Fruit fly (Drosophila melanogaster): ENCODE data around the gene CG13272.

- TF ChIP-seq bab1 (GFP tag; optimal IDR thresholded peaks at IDR 0.05) (no peak), CG7101 (tag; optimal IDR thresholded peaks at IDR 0.05) (no peak), cic (GFP tag; optimal IDR thresholded peaks at IDR 0.05) (no peak), Clk (GFP tag; optimal IDR thresholded peaks at IDR 0.05) (no peak), Mnt (GFP tag; optimal IDR thresholded peaks at IDR 0.05) (no peak), Hr96 (GFP tag; optimal IDR thresholded peaks at IDR 0.05) (no peak), CG12768 (GFP tag; optimal IDR thresholded peaks at IDR 0.05) (no peak), CG1620 (GFP tag; optimal IDR thresholded peaks at IDR 0.05) (no peak), tj (GFP tag; optimal IDR thresholded peaks at IDR 0.05) (no peak)
Observed at dm6 chr2L:16850442-16850841, 45.8 kb downstream of the CG13272 start.

Data from whole organism, adult.